Worm (Caenorhabditis elegans) whole organism, mixed stage, embryonic: ENCODE results near the gene Y53C12A.11.

Experiments used
- M03D4.4 ChIP-seq: sonication (generic microtip); optimal IDR thresholded peaks from 2 replicates; lab custom pipeline; 2017; ENCODE audit warnings: mild to moderate bottlenecking, missing genetic modification characterization, missing compliant biosample characterization
- blmp-1 ChIP-seq: fragments of 150-350 bp; optimal IDR thresholded peaks from 2 replicates; lab custom pipeline; 2014; ENCODE audit warnings: missing biosample characterization, missing genetic modification characterization
- ceh-43 ChIP-seq: fragments of 200-800 bp; sonication (Bioruptor generic); optimal IDR thresholded peaks from 2 replicates; lab custom pipeline; 2018; ENCODE audit warnings: mild to moderate bottlenecking, missing genetic modification characterization, moderate library complexity, missing compliant biosample characterization
- ceh-83 ChIP-seq: fragments of 200-800 bp; sonication (Bioruptor generic); optimal IDR thresholded peaks from 2 replicates; lab custom pipeline; 2018; ENCODE audit warnings: mild to moderate bottlenecking, missing genetic modification characterization, missing compliant biosample characterization
- ces-1 ChIP-seq: fragments of 150-350 bp; optimal IDR thresholded peaks from 2 replicates; lab custom pipeline; 2014; ENCODE audit warnings: missing biosample characterization, missing genetic modification reagents, missing genetic modification characterization
- cnd-1 ChIP-seq: fragments of 200-800 bp; sonication (Bioruptor generic); optimal IDR thresholded peaks from 2 replicates; lab custom pipeline; 2018; ENCODE audit warnings: mild to moderate bottlenecking, missing genetic modification characterization, missing compliant biosample characterization
- drap-1 ChIP-seq: fragments of 200-800 bp; sonication (Bioruptor generic); optimal IDR thresholded peaks from 3 replicates; lab custom pipeline; 2018; ENCODE audit warnings: mild to moderate bottlenecking, missing genetic modification characterization, missing compliant biosample characterization
- elt-3 ChIP-seq: fragments of 150-350 bp; optimal IDR thresholded peaks from 2 replicates; lab custom pipeline; 2014; ENCODE audit warnings: missing biosample characterization, missing genetic modification characterization
- flh-1 ChIP-seq: fragments of 200-800 bp; sonication (Bioruptor generic); optimal IDR thresholded peaks from 2 replicates; lab custom pipeline; 2018; ENCODE audit warnings: mild to moderate bottlenecking, missing genetic modification characterization, moderate library complexity, missing compliant biosample characterization
- ham-2 ChIP-seq: fragments of 200-800 bp; sonication (Bioruptor generic); optimal IDR thresholded peaks from 2 replicates; lab custom pipeline; 2018; ENCODE audit warnings: mild to moderate bottlenecking, missing genetic modification characterization, missing compliant biosample characterization
- hlh-1 ChIP-seq: fragments of 150-350 bp; optimal IDR thresholded peaks from 2 replicates; lab custom pipeline; 2014; ENCODE audit warnings: missing biosample characterization, missing genetic modification reagents, missing genetic modification characterization
- lin-13 ChIP-seq: fragments of 150-350 bp; optimal IDR thresholded peaks from 2 replicates; lab custom pipeline; 2014; ENCODE audit warnings: missing biosample characterization, missing genetic modification characterization
- lin-32 ChIP-seq: fragments of 200-800 bp; sonication (Bioruptor generic); optimal IDR thresholded peaks from 2 replicates; lab custom pipeline; 2018; ENCODE audit warnings: mild to moderate bottlenecking, missing genetic modification characterization, missing compliant biosample characterization
- lsy-2 ChIP-seq: fragments of 150-350 bp; optimal IDR thresholded peaks from 2 replicates; lab custom pipeline; 2014; ENCODE audit warnings: missing biosample characterization, missing genetic modification characterization
- mab-5 ChIP-seq: fragments of 150-350 bp; optimal IDR thresholded peaks from 2 replicates; lab custom pipeline; 2014; ENCODE audit warnings: missing biosample characterization, missing genetic modification characterization
- mep-1 ChIP-seq: fragments of 150-350 bp; optimal IDR thresholded peaks from 2 replicates; lab custom pipeline; 2017; ENCODE audit warnings: missing biosample characterization, missing genetic modification reagents, missing genetic modification characterization, inconsistent platforms
- mls-2 ChIP-seq: sonication (generic microtip); optimal IDR thresholded peaks from 2 replicates; lab custom pipeline; 2016; ENCODE audit warnings: mild to moderate bottlenecking, missing genetic modification characterization, moderate library complexity, missing compliant biosample characterization
- nhr-12 ChIP-seq: fragments of 150-350 bp; optimal IDR thresholded peaks from 2 replicates; lab custom pipeline; 2014; ENCODE audit warnings: missing biosample characterization, missing genetic modification characterization
- nhr-2 ChIP-seq: fragments of 150-350 bp; optimal IDR thresholded peaks from 2 replicates; lab custom pipeline; 2014; ENCODE audit warnings: missing biosample characterization, missing genetic modification characterization
- nhr-237 ChIP-seq: fragments of 150-350 bp; optimal IDR thresholded peaks from 2 replicates; lab custom pipeline; 2014; ENCODE audit warnings: missing biosample characterization, missing genetic modification characterization
- nhr-28 ChIP-seq: fragments of 150-350 bp; optimal IDR thresholded peaks from 2 replicates; lab custom pipeline; 2014; ENCODE audit warnings: missing biosample characterization, missing genetic modification characterization
- nhr-76 ChIP-seq: sonication (generic microtip); optimal IDR thresholded peaks from 2 replicates; lab custom pipeline; 2017; ENCODE audit warnings: missing biosample characterization, missing genetic modification characterization
- pha-4 ChIP-seq: fragments of 150-350 bp; optimal IDR thresholded peaks from 2 replicates; lab custom pipeline; 2018; ENCODE audit warnings: missing biosample characterization, missing genetic modification reagents, missing genetic modification characterization
- sem-2 ChIP-seq: fragments of 200-800 bp; sonication (Bioruptor generic); optimal IDR thresholded peaks from 2 replicates; lab custom pipeline; 2018; ENCODE audit warnings: mild to moderate bottlenecking, missing genetic modification characterization, missing compliant biosample characterization
- snpc-4 ChIP-seq: fragments of 150-350 bp; optimal IDR thresholded peaks from 2 replicates; lab custom pipeline; 2014; ENCODE audit warnings: missing biosample characterization, missing genetic modification characterization
- sptf-1 ChIP-seq: sonication (generic microtip); optimal IDR thresholded peaks from 2 replicates; lab custom pipeline; 2017; ENCODE audit warnings: mild to moderate bottlenecking, missing genetic modification characterization, moderate library complexity, missing compliant biosample characterization
- tbx-8 ChIP-seq: fragments of 200-800 bp; sonication (Bioruptor generic); optimal IDR thresholded peaks from 2 replicates; lab custom pipeline; 2018; ENCODE audit warnings: mild to moderate bottlenecking, missing genetic modification characterization, moderate library complexity, missing compliant biosample characterization
- unc-120 ChIP-seq: sonication (generic microtip); optimal IDR thresholded peaks from 2 replicates; lab custom pipeline; 2017; ENCODE audit warnings: missing genetic modification characterization, missing compliant biosample characterization; ENCODE audit not compliant: poor library complexity, severe bottlenecking
- unc-39 ChIP-seq: fragments of 150-350 bp; optimal IDR thresholded peaks from 2 replicates; lab custom pipeline; 2014; ENCODE audit warnings: missing biosample characterization, missing genetic modification characterization
- unc-62 ChIP-seq: fragments of 150-350 bp; optimal IDR thresholded peaks from 2 replicates; lab custom pipeline; 2014; ENCODE audit warnings: missing biosample characterization, missing genetic modification reagents, missing genetic modification characterization
- zip-8 ChIP-seq: fragments of 150-350 bp; optimal IDR thresholded peaks from 2 replicates; lab custom pipeline; 2014; ENCODE audit warnings: missing biosample characterization, missing genetic modification characterization
- ztf-11 ChIP-seq: fragments of 150-350 bp; optimal IDR thresholded peaks from 2 replicates; lab custom pipeline; 2014; ENCODE audit warnings: missing biosample characterization, missing genetic modification characterization

Y53C12A.11 gene

ce11 chrII:9680493-9680892 is 38.0 kb downstream of the Y53C12A.11 start, which contains the start of gene ZK1320.13:
TSS of gene ZK1320.13 (plus strand) at chrII:9680793.
- TF ChIP-seq drap-1 (GFP tag; lab: Kevin White, UChicago) (no peak), tbx-8 (GFP tag; lab: Kevin White, UChicago) (no peak), nhr-28 (tag; lab: Kevin White, UChicago) (no peak), ham-2 (no peak), ztf-11 (tag; lab: Kevin White, UChicago) (no peak), mep-1 (no peak), unc-39 (tag; lab: Kevin White, UChicago) (no peak), elt-3 (no peak), ces-1 (GFP tag; lab: Kevin White, UChicago) (no peak), M03D4.4 (tag; lab: Kevin White, UChicago) (no peak), nhr-2 (tag; lab: Kevin White, UChicago) (no peak), mls-2 (tag; lab: Kevin White, UChicago) (no peak), ceh-83 (GFP tag; lab: Kevin White, UChicago) (no peak), flh-1 (no peak), nhr-76 (no peak), blmp-1 (tag; lab: Kevin White, UChicago) (no peak), nhr-237 (no peak)

ce11 chrII:9679842-9680241 is 38.7 kb downstream of the Y53C12A.11 start:
- TF ChIP-seq ces-1 (GFP tag; lab: Kevin White, UChicago) (no peak), drap-1 (GFP tag; lab: Kevin White, UChicago) (no peak), pha-4 (tag; lab: Kevin White, UChicago) (no peak), nhr-76 (no peak), ceh-43 (GFP tag; lab: Kevin White, UChicago) (no peak), lin-13 (no peak), hlh-1 (no peak), sem-2 (GFP tag; lab: Kevin White, UChicago) (no peak), zip-8 (no peak), mls-2 (tag; lab: Kevin White, UChicago) (no peak), snpc-4 (tag; lab: Kevin White, UChicago) (no peak), cnd-1 (tag; lab: Kevin White, UChicago) (no peak), mab-5 (tag; lab: Kevin White, UChicago) (no peak), nhr-12 (tag; lab: Kevin White, UChicago) (no peak)

- no peak for TF ChIP-seq drap-1 (GFP tag; lab: Kevin White, UChicago)
- TF ChIP-seq lin-32 = no peak
- TF ChIP-seq tbx-8 (GFP tag; lab: Kevin White, UChicago) = no peak
- no peak for TF ChIP-seq zip-8
- TF ChIP-seq elt-3 = no peak
- no peak for TF ChIP-seq ham-2
- no peak for TF ChIP-seq blmp-1 (tag; lab: Kevin White, UChicago)
- TF ChIP-seq lin-13 = no peak
- TF ChIP-seq nhr-2 (tag; lab: Kevin White, UChicago) = no peak
- TF ChIP-seq ceh-83 (GFP tag; lab: Kevin White, UChicago) = no peak
- no peak for TF ChIP-seq snpc-4 (tag; lab: Kevin White, UChicago)
- no peak for TF ChIP-seq hlh-1
Observed at ce11 chrII:9677470-9677869, 41.0 kb downstream of the Y53C12A.11 start.

ce11 chrII:9674678-9675077 is 43.8 kb downstream of the Y53C12A.11 start, which contains the start of gene arc-1:
TSS of gene arc-1 (plus strand) at chrII:9674978.
- TF ChIP-seq nhr-2 (tag; lab: Kevin White, UChicago) (no peak), nhr-12 (tag; lab: Kevin White, UChicago) (no peak), nhr-237 (no peak), drap-1 (GFP tag; lab: Kevin White, UChicago) (no peak), unc-39 (tag; lab: Kevin White, UChicago) (no peak), elt-3 (no peak), ztf-11 (tag; lab: Kevin White, UChicago) (no peak), sptf-1 (tag; lab: Kevin White, UChicago) (no peak), blmp-1 (tag; lab: Kevin White, UChicago) (no peak), unc-120 (tag; lab: Kevin White, UChicago) (no peak), nhr-28 (tag; lab: Kevin White, UChicago) (no peak), lin-13 (no peak), ces-1 (GFP tag; lab: Kevin White, UChicago) (no peak), lsy-2 (tag; lab: Kevin White, UChicago) (no peak), flh-1 (no peak), ceh-83 (GFP tag; lab: Kevin White, UChicago) (no peak)

ce11 chrII:9671308-9671707 is 47.2 kb downstream of the Y53C12A.11 start, which contains the start of gene ZK1320.7:
TSS of gene ZK1320.7 (plus strand) at chrII:9671608.
- no peak for TF ChIP-seq unc-62 (GFP tag; lab: Kevin White, UChicago)
